Worm (Caenorhabditis elegans): ENCODE measurements around the gene Y36E3A.2.

Y36E3A.2 gene

DNA sequence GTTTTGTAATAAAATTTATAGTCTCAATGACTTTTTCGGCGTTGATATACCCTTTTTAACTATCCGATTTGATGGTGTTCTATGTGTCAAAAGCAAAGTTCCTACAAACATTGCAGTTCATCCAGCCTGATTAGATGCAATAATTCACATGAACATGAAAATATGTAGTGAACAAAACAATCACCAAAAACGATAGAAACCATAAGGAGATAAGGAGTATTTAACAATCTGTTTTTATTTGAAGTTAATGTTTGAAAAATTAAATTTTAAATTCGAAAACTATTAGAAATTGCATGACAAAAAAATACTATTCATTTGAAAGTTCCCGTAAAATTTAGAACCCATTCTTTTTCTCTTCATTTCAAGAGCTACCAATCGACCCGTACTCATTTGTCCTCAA lies 1.1 kb downstream of the Y36E3A.2 start, which contains the start of gene fbxa-209:
TSS of gene fbxa-209 (minus strand) at position 101 of the 400 bp plus-strand sequence.
- TF ChIP-seq ztf-1 (GFP tag; conservative IDR thresholded peaks at IDR 0.05) (no peak), crh-2 (tag; optimal IDR thresholded peaks at IDR 0.05) (no peak), lin-13 (GFP tag; optimal IDR thresholded peaks at IDR 0.05) (no peak), gmeb-1 (tag; optimal IDR thresholded peaks at IDR 0.05) (no peak)

DNA sequence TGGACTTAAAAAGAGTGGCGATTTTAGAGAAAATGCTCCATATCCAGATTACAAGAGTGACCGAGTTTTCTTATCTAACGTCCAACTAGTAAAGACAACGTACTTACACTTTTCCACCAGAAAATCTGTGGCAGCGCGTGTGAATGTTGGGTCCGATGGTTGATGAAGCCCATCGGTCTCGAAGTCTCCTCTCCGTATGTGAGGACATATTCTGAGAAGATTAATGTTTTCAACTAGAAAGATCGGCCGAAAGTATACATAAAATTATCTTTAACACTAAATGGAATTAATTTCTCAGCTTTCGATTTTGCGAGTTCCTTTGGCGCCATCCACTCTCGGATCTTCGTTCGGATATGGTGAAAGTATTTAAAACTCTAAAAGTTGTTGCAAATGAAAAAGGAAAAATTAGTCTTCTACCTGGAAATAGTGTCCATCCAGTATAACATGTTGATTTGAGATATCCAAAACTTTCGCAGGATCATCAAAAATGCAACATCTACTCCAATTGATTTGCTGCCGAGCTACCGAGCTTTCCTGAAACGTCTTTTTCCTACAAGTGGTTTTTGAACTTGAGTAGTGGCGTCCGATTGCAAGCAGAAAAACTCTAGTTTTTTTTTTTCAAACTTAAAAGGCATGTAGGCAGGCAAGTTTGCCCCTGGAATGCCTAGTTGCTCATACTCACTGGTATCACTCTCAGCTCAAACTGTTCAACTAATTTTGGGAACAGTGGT lies 5.6 kb downstream of the Y36E3A.2 start:
- TF ChIP-seq unc-39 (tag; optimal IDR thresholded peaks at IDR 0.05) (peak; percentile 70), dmd-4 (tag; optimal IDR thresholded peaks at IDR 0.05) (no peak)

DNA sequence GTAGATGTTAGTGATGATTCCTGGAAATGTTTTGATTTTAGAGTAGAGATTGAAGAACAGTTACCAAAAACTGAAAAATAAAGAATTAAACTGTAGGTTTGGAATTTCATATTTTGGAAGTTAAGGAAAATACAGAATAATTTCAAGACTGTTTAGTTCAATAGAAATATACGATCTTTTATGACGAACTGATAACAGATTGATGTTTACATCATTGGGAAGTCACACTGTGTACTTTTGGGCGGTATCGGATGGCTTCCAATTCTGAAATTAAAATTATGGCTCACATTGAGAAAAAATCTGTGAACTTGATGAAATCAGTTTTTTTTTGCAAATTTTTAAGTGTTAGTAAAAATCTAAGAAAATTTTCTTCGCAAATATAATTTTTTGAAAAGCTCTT lies 6.6 kb downstream of the Y36E3A.2 start, which contains the start of gene T26H5.8:
TSS of gene T26H5.8 (minus strand) at position 270 of the 400 bp plus-strand sequence.
- TF ChIP-seq fos-1 (tag; optimal IDR thresholded peaks at IDR 0.05) (peak; percentile 74), gmeb-1 (tag; optimal IDR thresholded peaks at IDR 0.05) (peak; percentile 43), ztf-1 (GFP tag; conservative IDR thresholded peaks at IDR 0.05) (no peak)

DNA sequence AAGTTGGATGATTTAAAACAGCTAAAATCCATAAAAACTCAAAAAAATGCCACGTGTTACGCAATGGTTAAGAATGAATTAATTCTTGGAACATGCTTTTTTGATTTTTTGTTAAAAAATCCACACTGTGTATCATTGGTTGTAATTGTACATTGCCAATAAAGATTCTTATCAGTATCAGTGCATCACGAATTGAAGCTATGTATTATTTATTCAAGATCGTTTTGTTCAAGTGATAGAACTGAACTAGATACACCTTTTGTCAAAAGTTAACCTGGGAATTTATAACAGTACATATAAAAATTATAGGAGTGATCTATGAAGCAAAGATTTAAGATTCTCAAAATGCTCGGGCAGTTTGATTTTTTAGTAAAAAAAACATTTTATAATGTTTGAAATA lies 8.8 kb downstream of the Y36E3A.2 start:
- TF ChIP-seq nhr-21 (tag; optimal IDR thresholded peaks at IDR 0.05) (no peak), egl-27 (tag; optimal IDR thresholded peaks at IDR 0.05) (no peak), dmd-4 (tag; optimal IDR thresholded peaks at IDR 0.05) (no peak), F13H6.1 (tag; optimal IDR thresholded peaks at IDR 0.05) (no peak), lin-11 (tag; optimal IDR thresholded peaks at IDR 0.05) (no peak), fos-1 (tag; optimal IDR thresholded peaks at IDR 0.05) (peak; percentile 68), nhr-23 (tag; optimal IDR thresholded peaks at IDR 0.05) (no peak)

DNA sequence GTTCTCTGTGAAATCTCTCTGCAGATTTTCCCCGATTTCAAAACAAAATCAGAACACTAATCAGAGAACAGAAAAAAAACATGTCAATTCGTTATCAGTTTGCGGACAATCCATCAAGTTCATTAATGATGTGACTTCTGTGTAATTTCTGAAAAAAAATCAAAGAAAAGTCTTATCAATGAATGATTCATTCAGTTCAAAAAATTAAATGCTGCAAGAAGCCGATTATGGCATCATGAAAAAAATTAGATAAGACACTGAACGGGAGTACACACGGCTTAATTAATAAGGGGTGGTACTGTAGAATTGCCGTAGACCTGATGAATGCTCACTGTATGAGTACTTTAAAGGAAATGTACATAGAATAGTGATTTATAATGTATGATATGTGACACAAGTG lies 10.3 kb downstream of the Y36E3A.2 start:
- TF ChIP-seq nhr-21 (tag; optimal IDR thresholded peaks at IDR 0.05) (no peak), gmeb-1 (tag; optimal IDR thresholded peaks at IDR 0.05) (no peak), mdl-1 (tag; optimal IDR thresholded peaks at IDR 0.05) (no peak), nhr-25 (tag; optimal IDR thresholded peaks at IDR 0.05) (no peak), lin-11 (tag; optimal IDR thresholded peaks at IDR 0.05) (no peak), nhr-11 (tag; optimal IDR thresholded peaks at IDR 0.05) (no peak), sma-9 (GFP tag; optimal IDR thresholded peaks at IDR 0.05) (peak; percentile 57), sma-9 (tag; optimal IDR thresholded peaks at IDR 0.05) (no peak), snpc-4 (tag; optimal IDR thresholded peaks at IDR 0.05) (no peak), unc-62 (GFP tag; optimal IDR thresholded peaks at IDR 0.05) (no peak), lin-39 (tag; optimal IDR thresholded peaks at IDR 0.05) (no peak), ztf-1 (GFP tag; conservative IDR thresholded peaks at IDR 0.05) (no peak), ztf-4 (tag; optimal IDR thresholded peaks at IDR 0.05) (no peak), F13H6.1 (tag; optimal IDR thresholded peaks at IDR 0.05) (no peak), nhr-77 (tag; optimal IDR thresholded peaks at IDR 0.05) (no peak), fos-1 (tag; optimal IDR thresholded peaks at IDR 0.05) (peak; percentile 98)

DNA sequence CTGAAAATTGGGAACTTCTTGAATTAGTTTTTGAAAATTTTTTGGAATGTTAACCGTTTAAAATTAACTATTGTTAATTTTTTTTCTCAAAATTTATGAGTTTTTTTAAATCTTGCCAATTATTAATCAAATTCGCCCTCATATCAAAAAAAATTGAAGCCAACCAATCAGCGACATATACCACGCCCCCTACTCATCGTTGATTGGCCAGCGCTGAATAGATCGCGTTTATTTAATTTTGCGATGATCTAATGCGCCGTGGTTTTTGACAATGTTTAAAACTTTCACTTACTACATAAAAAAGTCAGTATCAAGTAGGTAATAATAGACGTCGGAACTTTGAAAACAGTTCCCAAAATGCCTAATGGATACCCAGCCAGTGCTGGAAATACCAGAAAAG lies 16.5 kb downstream of the Y36E3A.2 start:
- no peak for TF ChIP-seq snpc-4 (tag; optimal IDR thresholded peaks at IDR 0.05)
- no peak for TF ChIP-seq mbf-1 (tag; optimal IDR thresholded peaks at IDR 0.05)
- TF ChIP-seq elt-3 (tag; optimal IDR thresholded peaks at IDR 0.05) = no peak
- no peak for TF ChIP-seq nhr-129 (tag; optimal IDR thresholded peaks at IDR 0.05)
- TF ChIP-seq fos-1 (tag; optimal IDR thresholded peaks at IDR 0.05) = no peak
- no peak for TF ChIP-seq aly-2 (tag; optimal IDR thresholded peaks at IDR 0.05)
- no peak for TF ChIP-seq unc-62 (GFP tag; optimal IDR thresholded peaks at IDR 0.05)
- TF ChIP-seq gmeb-1 (tag; optimal IDR thresholded peaks at IDR 0.05) = no peak

DNA sequence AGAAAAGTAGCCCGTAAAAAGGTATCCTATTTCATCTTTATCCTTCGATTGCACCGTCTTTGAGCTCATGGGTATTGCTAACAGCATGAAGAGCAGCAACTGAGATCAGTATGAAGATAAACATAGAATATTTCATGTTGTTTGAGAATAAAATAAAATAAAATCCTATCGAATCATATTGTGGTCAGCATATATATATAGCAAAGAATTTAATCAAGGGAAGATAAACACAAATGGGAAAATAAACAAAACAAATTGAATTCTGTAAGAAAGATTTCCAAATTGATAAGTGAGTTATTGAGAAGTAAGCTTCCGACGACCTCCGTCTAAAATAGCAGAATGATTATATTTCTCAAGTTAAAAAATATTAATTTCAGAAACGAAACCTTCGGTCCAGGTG lies 17.9 kb downstream of the Y36E3A.2 start, which contains the start of gene T26H5.10:
TSS of gene T26H5.10 (minus strand) at position 101 of the 400 bp plus-strand sequence.
- TF ChIP-seq mab-5 (tag; optimal IDR thresholded peaks at IDR 0.05) (no peak), unc-55 (GFP tag; optimal IDR thresholded peaks at IDR 0.05) (no peak)

All from whole organism, L2 larva.